Fruit fly (Drosophila melanogaster) whole organism, embryonic: ENCODE data around the gene CG18598.

ENCODE experiments used
- Abd-B ChIP-seq: fragments of 200-800 bp; sonication (Bioruptor generic); optimal IDR thresholded peaks from 2 replicates; lab custom pipeline; 2018; ENCODE audit warnings: missing biosample characterization, mild to moderate bottlenecking, missing genetic modification characterization, moderate library complexity
- Aef1 ChIP-seq: fragments of 200-800 bp; sonication (Bioruptor generic); IDR thresholded peaks from 3 replicates; pipeline ENCODE4 v1.3.6; 2022; ENCODE audit warnings: missing biosample characterization, missing genetic modification characterization
- Antp ChIP-seq: fragments of 200-800 bp; sonication (Bioruptor generic); optimal IDR thresholded peaks from 3 replicates; lab custom pipeline; 2016; ENCODE audit warnings: missing biosample characterization, missing genetic modification characterization
- BtbVII ChIP-seq: fragments of 200-800 bp; sonication (Bioruptor generic); optimal IDR thresholded peaks from 3 replicates; lab custom pipeline; 2017; ENCODE audit warnings: missing biosample characterization, mild to moderate bottlenecking, missing genetic modification characterization
- CG10267 ChIP-seq: fragments of 200-800 bp; sonication (Bioruptor generic); optimal IDR thresholded peaks from 2 replicates; lab custom pipeline; 2018; ENCODE audit warnings: missing biosample characterization, mild to moderate bottlenecking, missing genetic modification characterization, moderate library complexity
- CG10431 ChIP-seq: fragments of 200-800 bp; sonication (Bioruptor generic); optimal IDR thresholded peaks from 3 replicates; lab custom pipeline; 2018; ENCODE audit warnings: missing biosample characterization, mild to moderate bottlenecking, missing genetic modification characterization
- CG10979 ChIP-seq: fragments of 200-800 bp; sonication (Bioruptor generic); optimal IDR thresholded peaks from 2 replicates; lab custom pipeline; 2018; ENCODE audit warnings: missing biosample characterization, mild to moderate bottlenecking, missing genetic modification characterization, moderate library complexity
- CG11398 ChIP-seq: fragments of 200-800 bp; sonication (Bioruptor generic); optimal IDR thresholded peaks from 2 replicates; lab custom pipeline; 2016; ENCODE audit warnings: missing biosample characterization, missing genetic modification characterization
- CG11696 ChIP-seq: fragments of 200-800 bp; sonication (Bioruptor generic); IDR thresholded peaks from 2 replicates; pipeline ENCODE4 v1.3.6; 2022; ENCODE audit warnings: missing biosample characterization, missing genetic modification characterization
- CG13424 ChIP-seq: fragments of 200-800 bp; sonication (Bioruptor generic); optimal IDR thresholded peaks from 2 replicates; lab custom pipeline; 2019; ENCODE audit warnings: missing biosample characterization, mild to moderate bottlenecking, missing genetic modification characterization, moderate library complexity
- CG13894 ChIP-seq: fragments of 200-800 bp; sonication (Bioruptor generic); optimal IDR thresholded peaks from 3 replicates; lab custom pipeline; 2018; ENCODE audit warnings: missing biosample characterization, mild to moderate bottlenecking, missing genetic modification characterization, moderate library complexity
- CG15479 ChIP-seq: fragments of 200-800 bp; sonication (Bioruptor generic); optimal IDR thresholded peaks from 3 replicates; lab custom pipeline; 2019; ENCODE audit warnings: missing biosample characterization, mild to moderate bottlenecking, missing genetic modification characterization, moderate library complexity
- CG17328 ChIP-seq: fragments of 200-800 bp; sonication (Bioruptor generic); IDR thresholded peaks from 2 replicates; pipeline ENCODE4 v1.3.6; 2022; ENCODE audit warnings: missing biosample characterization, missing genetic modification characterization
- CG17802 ChIP-seq: fragments of 200-800 bp; sonication (Bioruptor generic); optimal IDR thresholded peaks from 2 replicates; lab custom pipeline; 2018; ENCODE audit warnings: missing biosample characterization, mild to moderate bottlenecking, missing genetic modification characterization, moderate library complexity
- CG18262 ChIP-seq: fragments of 200-800 bp; optimal IDR thresholded peaks from 3 replicates; lab custom pipeline; 2019; ENCODE audit warnings: missing biosample characterization, mild to moderate bottlenecking, missing genetic modification characterization, moderate library complexity
- CG32772 ChIP-seq: fragments of 200-800 bp; sonication (Bioruptor generic); IDR thresholded peaks from 2 replicates; pipeline ENCODE4 v1.3.6; 2022; ENCODE audit warnings: missing biosample characterization, missing genetic modification characterization
- CG3838 ChIP-seq: fragments of 200-800 bp; sonication (Bioruptor generic); optimal IDR thresholded peaks from 3 replicates; lab custom pipeline; 2016; ENCODE audit warnings: missing biosample characterization, missing genetic modification characterization
- CG4360 ChIP-seq: fragments of 200-800 bp; sonication (Bioruptor generic); IDR thresholded peaks from 2 replicates; pipeline ENCODE4 v1.3.6; 2022; ENCODE audit warnings: missing biosample characterization, missing genetic modification characterization
- CG5953 ChIP-seq: fragments of 200-800 bp; sonication (Bioruptor generic); IDR thresholded peaks from 2 replicates; pipeline ENCODE4 v1.3.6; 2022; ENCODE audit warnings: missing biosample characterization, missing genetic modification characterization
- CG6272 ChIP-seq: fragments of 200-800 bp; sonication (Bioruptor generic); IDR thresholded peaks from 2 replicates; pipeline ENCODE4 v1.3.6; 2022; ENCODE audit warnings: missing biosample characterization, missing genetic modification characterization
- CG7556 ChIP-seq: fragments of 200-800 bp; sonication (Bioruptor generic); optimal IDR thresholded peaks from 2 replicates; lab custom pipeline; 2017; ENCODE audit warnings: missing biosample characterization, mild to moderate bottlenecking, missing genetic modification characterization
- CG8089 ChIP-seq: fragments of 200-800 bp; sonication (Bioruptor generic); optimal IDR thresholded peaks from 3 replicates; lab custom pipeline; 2016; ENCODE audit warnings: missing biosample characterization, missing genetic modification characterization
- CG8290 ChIP-seq, 3 experiments: fragments of 200-800 bp; sonication (Bioruptor generic); optimal IDR thresholded peaks; 2 replicates each; lab custom pipeline; 2016 to 2019; ENCODE audit warnings: missing biosample characterization in 3 of 3, missing genetic modification characterization in 3 of 3, mild to moderate bottlenecking in 2 of 3, moderate library complexity in 1 of 3
- CG8765 ChIP-seq: fragments of 200-800 bp; sonication (Bioruptor generic); IDR thresholded peaks from 2 replicates; pipeline ENCODE4 v1.3.6; 2022; ENCODE audit warnings: missing biosample characterization, missing genetic modification characterization
- CG9932 ChIP-seq: fragments of 200-800 bp; sonication (Bioruptor generic); IDR thresholded peaks from 2 replicates; pipeline ENCODE4 v1.3.6; 2022; ENCODE audit warnings: missing biosample characterization, missing genetic modification characterization
- Dip3 ChIP-seq: fragments of 200-800 bp; sonication (Bioruptor generic); optimal IDR thresholded peaks from 3 replicates; lab custom pipeline; 2016; ENCODE audit warnings: missing biosample characterization, missing genetic modification characterization
- Dref ChIP-seq: fragments of 200-800 bp; sonication (Bioruptor generic); IDR thresholded peaks from 2 replicates; pipeline ENCODE4 v1.3.6; 2022; ENCODE audit warnings: missing biosample characterization, missing genetic modification characterization
- Eip74EF ChIP-seq, 2 experiments: fragments of 200-800 bp in 1 of 2; fragments of >200 bp in 1 of 2; sonication (Bioruptor generic) in 1 of 2; optimal IDR thresholded peaks; 2 replicates each; lab custom pipeline; 2017 to 2019; ENCODE audit warnings: missing biosample characterization in 2 of 2, missing genetic modification characterization in 2 of 2, mild to moderate bottlenecking in 1 of 2, moderate library complexity in 1 of 2
- Jarid2 ChIP-seq: fragments of 200-800 bp; sonication (Bioruptor generic); optimal IDR thresholded peaks from 3 replicates; lab custom pipeline; 2017; ENCODE audit warnings: mild to moderate bottlenecking, missing biosample characterization, missing genetic modification reagents, missing genetic modification characterization
- Rx ChIP-seq: fragments of 200-800 bp; sonication (Bioruptor generic); IDR thresholded peaks from 2 replicates; pipeline ENCODE4 v1.3.6; 2022; ENCODE audit warnings: missing biosample characterization, missing genetic modification characterization
- Scr ChIP-seq: fragments of 200-800 bp; sonication (Bioruptor generic); IDR thresholded peaks from 2 replicates; pipeline ENCODE4 v1.3.6; 2022; ENCODE audit warnings: missing biosample characterization, missing genetic modification characterization; ENCODE audit not compliant: partially characterized antibody
- Six4 ChIP-seq: fragments of 200-800 bp; sonication (Bioruptor generic); optimal IDR thresholded peaks from 2 replicates; lab custom pipeline; 2016; ENCODE audit warnings: missing biosample characterization, missing genetic modification characterization
- Spps ChIP-seq: fragments of 200-800 bp; sonication (Bioruptor generic); optimal IDR thresholded peaks from 2 replicates; lab custom pipeline; 2018; ENCODE audit warnings: missing biosample characterization, mild to moderate bottlenecking, missing genetic modification characterization
- Sry-δ ChIP-seq: fragments of 200-800 bp; sonication (Bioruptor generic); optimal IDR thresholded peaks from 2 replicates; lab custom pipeline; 2016; ENCODE audit warnings: missing biosample characterization, missing genetic modification characterization
- ara ChIP-seq: fragments of 200-800 bp; sonication (Bioruptor generic); IDR thresholded peaks from 2 replicates; pipeline ENCODE4 v1.3.6; 2022; ENCODE audit warnings: missing biosample characterization, missing genetic modification characterization
- corto ChIP-seq: fragments of 200-800 bp; sonication (Bioruptor generic); optimal IDR thresholded peaks from 2 replicates; lab custom pipeline; 2016; ENCODE audit warnings: missing biosample characterization, mild to moderate bottlenecking, missing genetic modification characterization, moderate library complexity
- crc ChIP-seq: fragments of 200-800 bp; sonication (Bioruptor generic); optimal IDR thresholded peaks from 2 replicates; lab custom pipeline; 2016; ENCODE audit warnings: missing biosample characterization, missing genetic modification characterization
- fd102C ChIP-seq: fragments of 200-800 bp; sonication (Bioruptor generic); optimal IDR thresholded peaks from 2 replicates; lab custom pipeline; 2018; ENCODE audit warnings: missing biosample characterization, mild to moderate bottlenecking, missing genetic modification characterization, moderate library complexity
- gem ChIP-seq: fragments of 200-800 bp; sonication (Bioruptor generic); optimal IDR thresholded peaks from 2 replicates; lab custom pipeline; 2019; ENCODE audit warnings: missing biosample characterization, mild to moderate bottlenecking, missing genetic modification characterization, moderate library complexity
- grn ChIP-seq: fragments of 200-800 bp; sonication (Bioruptor generic); optimal IDR thresholded peaks from 3 replicates; lab custom pipeline; 2017; ENCODE audit warnings: missing biosample characterization, missing genetic modification characterization
- hkb ChIP-seq, 2 experiments: fragments of 200-800 bp in 1 of 2; fragments of >200 bp in 1 of 2; sonication (Bioruptor generic) in 1 of 2; IDR thresholded peaks in 1 of 2; optimal IDR thresholded peaks in 1 of 2; 2 replicates each; pipeline versions ENCODE4 v1.3.6 to Lab custom; 2017 to 2022; ENCODE audit warnings: missing biosample characterization in 1 of 2, missing genetic modification characterization in 1 of 2
- kah ChIP-seq: fragments of 200-800 bp; sonication (Bioruptor generic); optimal IDR thresholded peaks from 2 replicates; lab custom pipeline; 2018; ENCODE audit warnings: missing biosample characterization, mild to moderate bottlenecking, missing genetic modification characterization
- mld ChIP-seq: fragments of 200-800 bp; sonication (Bioruptor generic); IDR thresholded peaks from 3 replicates; pipeline ENCODE4 v1.3.6; 2022; ENCODE audit warnings: missing biosample characterization, missing genetic modification characterization; ENCODE audit not compliant: partially characterized antibody
- nerfin-1 ChIP-seq: fragments of 200-800 bp; sonication (Bioruptor generic); optimal IDR thresholded peaks from 3 replicates; lab custom pipeline; 2019; ENCODE audit warnings: missing biosample characterization, mild to moderate bottlenecking, missing genetic modification characterization, moderate library complexity
- nmo ChIP-seq: fragments of 200-800 bp; sonication (Bioruptor generic); optimal IDR thresholded peaks from 2 replicates; lab custom pipeline; 2018; ENCODE audit warnings: missing biosample characterization, mild to moderate bottlenecking, missing genetic modification characterization, moderate library complexity
- run ChIP-seq: fragments of 200-800 bp; sonication (Bioruptor generic); optimal IDR thresholded peaks from 3 replicates; lab custom pipeline; 2018; ENCODE audit warnings: missing biosample characterization, mild to moderate bottlenecking, missing genetic modification characterization
- sqz ChIP-seq: fragments of 200-800 bp; sonication (Bioruptor generic); optimal IDR thresholded peaks from 3 replicates; lab custom pipeline; 2018; ENCODE audit warnings: missing biosample characterization, mild to moderate bottlenecking, missing genetic modification characterization
- wek ChIP-seq: fragments of 200-800 bp; sonication (Bioruptor generic); optimal IDR thresholded peaks from 3 replicates; lab custom pipeline; 2018; ENCODE audit warnings: missing biosample characterization, mild to moderate bottlenecking, missing genetic modification characterization, moderate library complexity
- z ChIP-seq: fragments of 200-800 bp; sonication (Bioruptor generic); IDR thresholded peaks from 3 replicates; pipeline ENCODE4 v1.3.6; 2022; ENCODE audit warnings: missing biosample characterization, missing genetic modification characterization
- zen2 ChIP-seq: fragments of 200-800 bp; sonication (Bioruptor generic); IDR thresholded peaks from 3 replicates; pipeline ENCODE4 v1.3.6; 2022; ENCODE audit warnings: missing biosample characterization, missing genetic modification characterization; ENCODE audit not compliant: partially characterized antibody

CG18598 gene

dm6 chr3R:18252578-18252977, 1.7 kb downstream of the CG18598 start, which contains the start of gene CG12320 (continued):
- TF ChIP-seq run (tag; lab: Kevin White, UChicago): no peak
- TF ChIP-seq CG11398 (GFP tag; lab: Kevin White, UChicago): no peak
- TF ChIP-seq corto (GFP tag; lab: Kevin White, UChicago): no peak
- TF ChIP-seq CG10267 (tag; lab: Kevin White, UChicago): peak; percentile 15
- no peak for TF ChIP-seq CG8089 (GFP tag; lab: Kevin White, UChicago)
- no peak for TF ChIP-seq CG8290 (GFP tag; optimal IDR thresholded peaks at IDR 0.05; lab: Kevin White, UChicago)
- TF ChIP-seq CG8290 (tag; optimal IDR thresholded peaks at IDR 0.05; lab: Kevin White, UChicago): no peak
- TF ChIP-seq CG10979 (tag; lab: Kevin White, UChicago): no peak
- TF ChIP-seq nerfin-1 (tag; lab: Kevin White, UChicago): no peak
- no peak for TF ChIP-seq CG13424 (tag; lab: Kevin White, UChicago)
- TF ChIP-seq CG8765 (GFP tag; lab: Robert Waterston, UW): no peak
- TF ChIP-seq sqz: no peak
- TF ChIP-seq Abd-B (GFP tag; lab: Kevin White, UChicago): no peak
- TF ChIP-seq CG13894 (tag; lab: Kevin White, UChicago): no peak
- TF ChIP-seq Jarid2: no peak
- no peak for TF ChIP-seq Eip74EF (GFP tag; optimal IDR thresholded peaks at IDR 0.05; lab: Kevin White, UChicago)
- TF ChIP-seq kah: no peak
- no peak for TF ChIP-seq Spps (tag; lab: Kevin White, UChicago)
- TF ChIP-seq BtbVII (GFP tag; lab: Kevin White, UChicago): no peak
- no peak for TF ChIP-seq CG7556
- no peak for TF ChIP-seq Six4 (GFP tag; lab: Kevin White, UChicago)
- TF ChIP-seq wek (GFP tag; lab: Kevin White, UChicago): no peak
- no peak for TF ChIP-seq fd102C (GFP tag; lab: Kevin White, UChicago)
- TF ChIP-seq CG17328: 0 out of 2 replicates have a peak, but pooled peaks have one; percentile 8
- TF ChIP-seq CG10431: no peak
- no peak for TF ChIP-seq CG18262 (tag; lab: Kevin White, UChicago)
- TF ChIP-seq Antp (GFP tag; lab: Kevin White, UChicago): no peak
- TF ChIP-seq zen2 (GFP tag; lab: Robert Waterston, UW): no peak
- no peak for TF ChIP-seq CG5953 (GFP tag; lab: Robert Waterston, UW)
- TF ChIP-seq Dip3 (GFP tag; lab: Kevin White, UChicago): no peak

dm6 chr3R:18255281-18255680, 4.4 kb downstream of the CG18598 start, which contains the start of the genes Ada2a, Polr2D, Tgs1 and moi:
TSS of gene Ada2a (minus strand) at chr3R:18255487.
TSS of gene Polr2D (minus strand) at chr3R:18255487.
TSS of gene Tgs1 (plus strand) at chr3R:18255530.
TSS of gene moi (plus strand) at chr3R:18255530.
- TF ChIP-seq CG3838 (GFP tag; lab: Kevin White, UChicago) (no peak), CG11696 (GFP tag; lab: Robert Waterston, UW) (no peak), grn (no peak), CG32772 (no peak), CG15479 (GFP tag; lab: Kevin White, UChicago) (peak; percentile 64), Spps (tag; lab: Kevin White, UChicago) (no peak), Dref (GFP tag; lab: Robert Waterston, UW) (peak; percentile 82), CG17802 (tag; lab: Kevin White, UChicago) (no peak), nmo (peak; percentile 7), crc (GFP tag; lab: Kevin White, UChicago) (no peak), mld (GFP tag; lab: Robert Waterston, UW) (peak; percentile 74; the same call in 2 of the 3 replicates), CG6272 (GFP tag; lab: Robert Waterston, UW) (no peak), gem (tag; lab: Kevin White, UChicago) (no peak), z (GFP tag; lab: Robert Waterston, UW) (no peak), ara (no peak), CG9932 (peak; percentile 44), Sry-δ (GFP tag; lab: Kevin White, UChicago) (peak; percentile 92), Scr (peak; percentile 79), Aef1 (GFP tag; lab: Robert Waterston, UW) (no peak), hkb (optimal IDR thresholded peaks at IDR 0.05; lab: Kevin White, UChicago) (peak; percentile 47), hkb (GFP tag; IDR thresholded peaks at IDR 0.05; lab: Robert Waterston, UW) (no peak), Rx (GFP tag; lab: Robert Waterston, UW) (no peak), CG4360 (GFP tag; lab: Robert Waterston, UW) (no peak)
